Fruit fly (Drosophila melanogaster): ENCODE data around the gene Gr64e.

Gene Gr64e

dm6 chr3L:4016754-4017153 lies 15.2 kb upstream of the Gr64e start (continued):
- TF ChIP-seq nerfin-2 (GFP tag; IDR thresholded peaks at IDR 0.05; ENCODE audit: partially characterized antibody) (no peak), CG2199 (GFP tag; IDR thresholded peaks at IDR 0.05) (peak; percentile 28; the same call in 1 of the 3 replicates), Jarid2 (GFP tag; optimal IDR thresholded peaks at IDR 0.05) (no peak), en (GFP tag; optimal IDR thresholded peaks at IDR 0.05) (peak; percentile 17), Bteb2 (GFP tag; optimal IDR thresholded peaks at IDR 0.05) (no peak), chif (GFP tag; optimal IDR thresholded peaks at IDR 0.05) (peak; percentile 19 to 85), CG10267 (tag; optimal IDR thresholded peaks at IDR 0.05) (peak; percentile 58), CG12236 (GFP tag; optimal IDR thresholded peaks at IDR 0.05) (peak; percentile 39), CG17385 (GFP tag; optimal IDR thresholded peaks at IDR 0.05) (peak; percentile 51), CkIIα-i1 (GFP tag; IDR thresholded peaks at IDR 0.05) (no peak), pita (GFP tag; optimal IDR thresholded peaks at IDR 0.05) (no peak), chm (GFP tag; IDR thresholded peaks at IDR 0.05) (peak; percentile 91), emc (GFP tag; optimal IDR thresholded peaks at IDR 0.05) (no peak), CG13424 (tag; optimal IDR thresholded peaks at IDR 0.05) (peak; percentile 63), CG18599 (GFP tag; optimal IDR thresholded peaks at IDR 0.05) (no peak), Deaf1 (tag; optimal IDR thresholded peaks at IDR 0.05) (no peak), CG18262 (tag; optimal IDR thresholded peaks at IDR 0.05) (peak; percentile 77), CG34224 (GFP tag; IDR thresholded peaks at IDR 0.05; ENCODE audit: partially characterized antibody) (no peak), CG14860 (GFP tag; IDR thresholded peaks at IDR 0.05; ENCODE audit: partially characterized antibody) (no peak), CG10979 (tag; optimal IDR thresholded peaks at IDR 0.05) (peak; percentile 79), CG6689 (GFP tag; IDR thresholded peaks at IDR 0.05) (peak; percentile 72), scrt (GFP tag; optimal IDR thresholded peaks at IDR 0.05) (peak; percentile 23), bsh (GFP tag; optimal IDR thresholded peaks at IDR 0.05) (peak in 1 of 2 experiments; percentile 87), mld (GFP tag; IDR thresholded peaks at IDR 0.05; ENCODE audit: partially characterized antibody) (no peak), H2.0 (GFP tag; IDR thresholded peaks at IDR 0.05) (peak; percentile 70), ewg (GFP tag; optimal IDR thresholded peaks at IDR 0.05) (peak; percentile 56), CG13775 (GFP tag; optimal IDR thresholded peaks at IDR 0.05) (peak; percentile 42), zfh2 (GFP tag; optimal IDR thresholded peaks at IDR 0.05) (no peak), CG10209 (GFP tag; optimal IDR thresholded peaks at IDR 0.05) (peak; percentile 47), repo (GFP tag; optimal IDR thresholded peaks at IDR 0.05) (peak; percentile 24), CoRest (tag; optimal IDR thresholded peaks at IDR 0.05) (peak; percentile 67), CG14710 (tag; optimal IDR thresholded peaks at IDR 0.05) (peak; percentile 70), jigr1 (GFP tag; IDR thresholded peaks at IDR 0.05) (peak; percentile 36; the same call in 1 of the 3 replicates), Fer1 (GFP tag; optimal IDR thresholded peaks at IDR 0.05) (no peak), slou (GFP tag; optimal IDR thresholded peaks at IDR 0.05) (no peak), pzg (GFP tag; optimal IDR thresholded peaks at IDR 0.05) (no peak), lola (GFP tag; optimal IDR thresholded peaks at IDR 0.05) (peak in 1 of 3 experiments; percentile 76), CG9932 (GFP tag; IDR thresholded peaks at IDR 0.05) (no peak), Pdp1 (GFP tag; optimal IDR thresholded peaks at IDR 0.05) (peak; percentile 43 to 59), Doc3 (GFP tag; IDR thresholded peaks at IDR 0.05; ENCODE audit: partially characterized antibody) (no peak), trh (GFP tag; optimal IDR thresholded peaks at IDR 0.05) (peak; percentile 24), gcm (GFP tag; optimal IDR thresholded peaks at IDR 0.05) (peak; percentile 12), vvl (GFP tag; IDR thresholded peaks at IDR 0.05) (peak; percentile 81), shn (GFP tag; optimal IDR thresholded peaks at IDR 0.05) (peak; percentile 36), D (optimal IDR thresholded peaks at IDR 0.05) (no peak), D (GFP tag; optimal IDR thresholded peaks at IDR 0.05) (peak; percentile 70), vfl (GFP tag; optimal IDR thresholded peaks at IDR 0.05) (no peak), run (tag; optimal IDR thresholded peaks at IDR 0.05) (no peak), CG3838 (GFP tag; optimal IDR thresholded peaks at IDR 0.05) (no peak), C15 (GFP tag; IDR thresholded peaks at IDR 0.05) (no peak)

Measured in whole organism, embryonic.